Worm (Caenorhabditis elegans): ENCODE data around the gene nep-8.

DNA sequence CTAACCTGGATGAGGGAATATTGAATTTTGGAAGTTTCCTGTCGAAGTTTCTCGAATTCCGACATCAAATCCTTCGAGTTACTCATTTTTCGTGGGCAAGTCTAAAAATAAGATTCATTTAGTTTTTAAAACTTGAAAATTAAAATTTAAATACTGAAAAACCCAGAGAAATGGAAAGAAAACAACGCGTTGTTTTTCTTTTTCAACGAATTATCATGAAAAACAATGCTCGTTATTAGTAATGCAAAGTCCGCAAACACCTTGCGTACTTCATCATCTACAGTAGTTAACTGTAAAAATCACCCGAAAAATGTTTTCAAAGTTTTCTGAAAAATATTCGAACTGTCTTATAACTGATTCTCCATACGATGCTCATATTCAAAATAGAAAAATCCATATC is 40.6 kb downstream of the nep-8 start, which contains the start of gene C16C8.4:
- TF ChIP-seq mep-1 (tag; optimal IDR thresholded peaks at IDR 0.05) (no peak), jun-1 (tag; optimal IDR thresholded peaks at IDR 0.05) (no peak)
